Worm (Caenorhabditis elegans) whole organism, young adult: ENCODE data around the gene fbxa-127.

Experiments used
- F39B2.1 ChIP-seq: fragments of 200-800 bp; sonication (Bioruptor generic); IDR thresholded peaks from 2 replicates; pipeline ENCODE4 v1.3.6; 2022; ENCODE audit warnings: missing genetic modification reagents, missing genetic modification characterization, missing compliant biosample characterization
- ama-1 ChIP-seq, 3 experiments: fragments of 150-350 bp in 1 of 3; sonication (generic microtip) in 2 of 3; optimal IDR thresholded peaks; 2 replicates each; lab custom pipeline; 2014 to 2018; ENCODE audit warnings: missing biosample characterization in 2 of 3, missing genetic modification characterization in 2 of 3, missing genetic modification reagents in 2 of 3
- dpff-1 ChIP-seq: sonication (generic microtip); optimal IDR thresholded peaks from 2 replicates; lab custom pipeline; 2017; ENCODE audit warnings: mild to moderate bottlenecking, missing genetic modification characterization, missing compliant biosample characterization
- lin-35 ChIP-seq, 3 experiments: fragments of 150-350 bp in 2 of 3; sonication (generic microtip) in 1 of 3; optimal IDR thresholded peaks; 2 replicates each; lab custom pipeline; 2014 to 2018; ENCODE audit warnings: missing biosample characterization in 3 of 3, missing genetic modification characterization in 3 of 3, missing genetic modification reagents in 3 of 3
- nfya-2 ChIP-seq: fragments of 200-800 bp; sonication (Bioruptor generic); IDR thresholded peaks from 2 replicates; pipeline ENCODE4 v1.3.6; 2022; ENCODE audit warnings: missing genetic modification reagents, missing genetic modification characterization, missing compliant biosample characterization
- sdz-38 ChIP-seq: sonication (generic microtip); optimal IDR thresholded peaks from 2 replicates; lab custom pipeline; 2016; ENCODE audit warnings: missing genotype, missing genetic modification characterization, missing compliant biosample characterization
- snpc-4 ChIP-seq, 5 experiments: fragments of 150-350 bp in 1 of 5; sonication (generic microtip) in 4 of 5; optimal IDR thresholded peaks; 2 replicates each; lab custom pipeline; 2014 to 2018; ENCODE audit warnings: missing genetic modification characterization in 5 of 5, missing biosample characterization in 3 of 5, antibody characterized with exemption in 2 of 5, mild to moderate bottlenecking in 2 of 5, missing compliant biosample characterization in 2 of 5, missing genotype in 2 of 5, moderate library complexity in 2 of 5, missing genetic modification reagents in 1 of 5

DNA sequence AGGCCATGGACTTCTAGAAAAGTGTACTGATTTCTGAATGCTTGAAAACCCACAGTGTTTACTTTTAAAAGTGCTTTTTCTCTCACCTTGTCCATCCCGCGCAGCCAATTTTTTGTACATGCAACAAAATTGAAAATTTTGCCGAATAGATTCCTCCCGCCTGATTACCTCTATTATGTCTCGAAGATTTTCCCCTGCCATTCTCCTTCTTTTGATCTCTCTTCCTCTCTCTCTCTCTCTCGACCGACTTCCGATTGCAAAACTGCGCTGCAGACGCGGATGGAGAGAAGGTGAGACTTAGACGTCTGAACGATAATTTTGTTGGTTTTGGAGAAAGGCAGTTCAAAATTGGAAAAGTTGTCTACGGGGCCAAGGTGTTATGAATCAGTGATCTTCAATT lies 45.9 kb downstream of the fbxa-127 start:
- TF ChIP-seq dpff-1 (tag; lab: Kevin White, UChicago) (no peak), F39B2.1 (GFP tag; lab: Robert Waterston, UW) (no peak), sdz-38 (no peak), ama-1 (optimal IDR thresholded peaks at IDR 0.05; lab: Kevin White, UChicago) (no peak), ama-1 (GFP tag; optimal IDR thresholded peaks at IDR 0.05; lab: Kevin White, UChicago) (no peak), nfya-2 (GFP tag; lab: Robert Waterston, UW) (no peak), lin-35 (GFP tag; optimal IDR thresholded peaks at IDR 0.05; lab: Kevin White, UChicago) (no peak), snpc-4 (GFP tag; optimal IDR thresholded peaks at IDR 0.05; lab: Kevin White, UChicago) (no peak), snpc-4 (tag; optimal IDR thresholded peaks at IDR 0.05; lab: Kevin White, UChicago) (no peak)
